Fruit fly (Drosophila melanogaster) S2 (cell line): ENCODE data around the gene Ak3.

ENCODE experiments used
- CG8478 ChIP-seq: fragments of >200 bp; optimal IDR thresholded peaks from 2 replicates; lab custom pipeline; 2018
- CTCF ChIP-seq, 2 experiments: fragments of >200 bp; optimal IDR thresholded peaks; 2 replicates each; lab custom pipeline; 2018

- TF ChIP-seq CTCF (optimal IDR thresholded peaks at IDR 0.05; lab: Kevin White, UChicago) (no peak), CG8478 (no peak)
These were observed 39.8 kb downstream of the Ak3 start, which contains the start of gene CG42394 for dm6 chr3R:10849515-10849973.
